Worm (Caenorhabditis elegans) whole organism, L3 larva: ENCODE measurements around the gene K11E4.6.

Experiments
- ama-1 ChIP-seq: fragments of 150-350 bp; optimal IDR thresholded peaks from 2 replicates; lab custom pipeline; 2018
- ceh-82 ChIP-seq: fragments of 150-350 bp; optimal IDR thresholded peaks from 2 replicates; lab custom pipeline; 2014; ENCODE audit warnings: missing biosample characterization, missing genetic modification characterization
- egl-27 ChIP-seq: sonication (generic microtip); optimal IDR thresholded peaks from 4 replicates; lab custom pipeline; 2017; ENCODE audit warnings: missing biosample characterization, missing genetic modification reagents, missing genetic modification characterization
- elt-2 ChIP-seq: sonication (generic microtip); optimal IDR thresholded peaks from 2 replicates; lab custom pipeline; 2016; ENCODE audit warnings: missing genetic modification reagents, mild to moderate bottlenecking, missing genetic modification characterization, missing compliant biosample characterization
- fkh-10 ChIP-seq: sonication (generic microtip); optimal IDR thresholded peaks from 2 replicates; lab custom pipeline; 2017; ENCODE audit warnings: missing biosample characterization, missing genetic modification reagents, missing genetic modification characterization
- nfya-1 ChIP-seq: sonication (generic microtip); optimal IDR thresholded peaks from 2 replicates; lab custom pipeline; 2017; ENCODE audit warnings: missing genetic modification characterization, mild to moderate bottlenecking, missing compliant biosample characterization, antibody characterized with exemption, moderate library complexity; ENCODE audit not compliant: insufficient read depth
- nhr-28 ChIP-seq: fragments of 150-350 bp; optimal IDR thresholded peaks from 2 replicates; lab custom pipeline; 2014; ENCODE audit warnings: missing biosample characterization, missing genetic modification characterization
- nhr-77 ChIP-seq: fragments of 150-350 bp; optimal IDR thresholded peaks from 2 replicates; lab custom pipeline; 2014; ENCODE audit warnings: missing biosample characterization, missing genetic modification characterization
- snpc-4 ChIP-seq: fragments of 150-350 bp; optimal IDR thresholded peaks from 2 replicates; lab custom pipeline; 2014; ENCODE audit warnings: missing biosample characterization, missing genetic modification characterization
- ztf-11 ChIP-seq: fragments of 150-350 bp; optimal IDR thresholded peaks from 2 replicates; lab custom pipeline; 2014; ENCODE audit warnings: missing biosample characterization, missing genetic modification characterization

ce11 chrX:13713857-13714256, 10.6 kb upstream of the K11E4.6 start, which contains the start of gene K11E4.1:
- no peak for TF ChIP-seq nhr-28 (tag; lab: Kevin White, UChicago)
- no peak for TF ChIP-seq ztf-11 (tag; lab: Kevin White, UChicago)
- no peak for TF ChIP-seq nhr-77 (tag; lab: Kevin White, UChicago)
- TF ChIP-seq elt-2 (tag; lab: Kevin White, UChicago): no peak
- TF ChIP-seq egl-27: no peak
- TF ChIP-seq snpc-4 (tag; lab: Kevin White, UChicago): no peak
- TF ChIP-seq nfya-1 (tag; lab: Kevin White, UChicago): no peak
- TF ChIP-seq ama-1: no peak
- no peak for TF ChIP-seq fkh-10 (GFP tag; lab: Kevin White, UChicago)
- TF ChIP-seq ceh-82: no peak
